Fruit fly (Drosophila melanogaster): Measurements from ENCODE around the gene slp2.

slp2 gene

DNA sequence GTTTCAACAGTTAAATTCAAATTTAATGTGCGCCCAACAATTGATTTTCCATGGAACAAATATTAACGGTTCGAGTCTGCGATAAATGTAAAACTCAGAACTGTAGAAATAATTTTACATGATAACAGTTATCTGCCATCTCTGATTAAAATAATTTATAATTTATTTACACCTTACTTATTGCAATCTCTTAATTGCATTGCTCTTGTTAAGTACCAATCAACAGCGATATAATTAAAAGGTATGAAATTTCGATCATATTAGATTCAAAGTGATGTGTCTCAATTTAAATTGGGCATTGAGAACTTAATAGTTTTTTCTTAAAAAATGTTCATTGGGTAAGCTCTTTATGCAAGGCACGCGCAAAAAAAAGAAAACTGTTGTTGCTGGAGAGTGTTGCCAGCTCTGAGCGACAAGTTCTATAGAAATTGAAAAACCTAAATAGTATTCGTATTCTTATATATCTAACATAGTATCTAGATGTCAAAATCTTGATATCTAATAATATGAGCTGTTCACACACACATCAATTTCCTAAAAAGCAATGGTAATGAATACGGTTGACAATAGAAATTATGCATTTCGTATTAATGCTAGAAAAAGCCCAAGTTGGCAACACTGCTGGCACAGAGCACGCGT is 33.7 kb upstream of the slp2 start (continued):
- peak; percentile 36; the same call in 1 of the 3 replicates for TF ChIP-seq ase (GFP tag; IDR thresholded peaks at IDR 0.05)
- 0 out of 3 replicates have a peak, but pooled peaks have one; percentile 6 for TF ChIP-seq CG11560 (tag; IDR thresholded peaks at IDR 0.05)
- TF ChIP-seq CG43689 (GFP tag; IDR thresholded peaks at IDR 0.05), result peak; percentile 42; the same call in 1 of the 2 replicates
- TF ChIP-seq CkIIα-i1 (GFP tag; IDR thresholded peaks at IDR 0.05), result no peak
- TF ChIP-seq Dek (tag; optimal IDR thresholded peaks at IDR 0.05), result peak; percentile 86
- TF ChIP-seq fd96Cb (tag; optimal IDR thresholded peaks at IDR 0.05), result peak; percentile 64
- TF ChIP-seq wor (GFP tag; IDR thresholded peaks at IDR 0.05), result peak; percentile 38; the same call in 1 of the 2 replicates
- TF ChIP-seq Antp (GFP tag; optimal IDR thresholded peaks at IDR 0.05), result peak; percentile 12
- peak; percentile 12 for TF ChIP-seq MTF-1 (GFP tag; optimal IDR thresholded peaks at IDR 0.05; ENCODE audit: borderline replicate concordance)
- peak; percentile 70 for TF ChIP-seq corto (GFP tag; optimal IDR thresholded peaks at IDR 0.05)
- TF ChIP-seq CG16863 (GFP tag; optimal IDR thresholded peaks at IDR 0.05), result peak; percentile 22
- TF ChIP-seq CG9215 (GFP tag; IDR thresholded peaks at IDR 0.05), result peak; percentile 80
- TF ChIP-seq yki (optimal IDR thresholded peaks at IDR 0.05), result no peak
- TF ChIP-seq Hmr (GFP tag; optimal IDR thresholded peaks at IDR 0.05), result peak; percentile 74
- TF ChIP-seq Scr (GFP tag; IDR thresholded peaks at IDR 0.05; ENCODE audit: partially characterized antibody), result 0 out of 2 replicates have a peak, but pooled peaks have one; percentile 10
- TF ChIP-seq Hey (tag; optimal IDR thresholded peaks at IDR 0.05), result no peak
- TF ChIP-seq zfh1 (GFP tag; IDR thresholded peaks at IDR 0.05), result peak; percentile 62; the same call in 2 of the 3 replicates
- TF ChIP-seq CG16815 (GFP tag; optimal IDR thresholded peaks at IDR 0.05), result peak; percentile 18
- TF ChIP-seq CG7357 (GFP tag; IDR thresholded peaks at IDR 0.05), result peak; percentile 51; the same call in 1 of the 3 replicates
- no peak for TF ChIP-seq cad (GFP tag; optimal IDR thresholded peaks at IDR 0.05)
- no peak for TF ChIP-seq peb (GFP tag; IDR thresholded peaks at IDR 0.05)
- peak; percentile 69 for TF ChIP-seq CTCF (GFP tag; optimal IDR thresholded peaks at IDR 0.05)
- TF ChIP-seq CG3995 (GFP tag; optimal IDR thresholded peaks at IDR 0.05), result peak; percentile 88
- peak; percentile 48; the same call in 2 of the 3 replicates for TF ChIP-seq Aef1 (GFP tag; IDR thresholded peaks at IDR 0.05)
- TF ChIP-seq Adf1 (GFP tag; IDR thresholded peaks at IDR 0.05), result 0 out of 2 replicates have a peak, but pooled peaks have one; percentile 6
- peak; percentile 39 for TF ChIP-seq slp2 (GFP tag; optimal IDR thresholded peaks at IDR 0.05)
- TF ChIP-seq mam (GFP tag; optimal IDR thresholded peaks at IDR 0.05), result peak; percentile 53
- TF ChIP-seq CG2875 (GFP tag; optimal IDR thresholded peaks at IDR 0.05), result peak; percentile 48
- TF ChIP-seq CG11456 (GFP tag; IDR thresholded peaks at IDR 0.05), result peak; percentile 68; the same call in 2 of the 3 replicates
- 0 out of 2 replicates have a peak, but pooled peaks have one; percentile 13 for TF ChIP-seq unc-4 (GFP tag; IDR thresholded peaks at IDR 0.05; ENCODE audit: partially characterized antibody)
- TF ChIP-seq CG31365 (tag; optimal IDR thresholded peaks at IDR 0.05), result peak; percentile 2
- TF ChIP-seq Spps (tag; optimal IDR thresholded peaks at IDR 0.05), result peak; percentile 14
- no peak for TF ChIP-seq Side (GFP tag; optimal IDR thresholded peaks at IDR 0.05)
- TF ChIP-seq Drgx (GFP tag; IDR thresholded peaks at IDR 0.05), result peak; percentile 76
- peak; percentile 27 for TF ChIP-seq CG15269 (tag; optimal IDR thresholded peaks at IDR 0.05)
- peak; percentile 53 for TF ChIP-seq Camta (GFP tag; optimal IDR thresholded peaks at IDR 0.05)
- 0 out of 2 replicates have a peak, but pooled peaks have one; percentile 48 for TF ChIP-seq CG16779 (GFP tag; IDR thresholded peaks at IDR 0.05)
- TF ChIP-seq Ptx1 (GFP tag; IDR thresholded peaks at IDR 0.05), result peak; percentile 76
- TF ChIP-seq CG10147 (GFP tag; optimal IDR thresholded peaks at IDR 0.05), result no peak
- peak; percentile 65 for TF ChIP-seq ranshi (GFP tag; IDR thresholded peaks at IDR 0.05)
- peak; percentile 87 for TF ChIP-seq ci (GFP tag; IDR thresholded peaks at IDR 0.05)
- TF ChIP-seq hkb (optimal IDR thresholded peaks at IDR 0.05), result no peak
- TF ChIP-seq hkb (GFP tag; IDR thresholded peaks at IDR 0.05), result peak; percentile 76
- TF ChIP-seq sens-2 (GFP tag; IDR thresholded peaks at IDR 0.05), result peak; percentile 78
- TF ChIP-seq CG2889 (GFP tag; IDR thresholded peaks at IDR 0.05), result 0 out of 3 replicates have a peak, but pooled peaks have one; percentile 54
- TF ChIP-seq ap (GFP tag; IDR thresholded peaks at IDR 0.05), result peak; percentile 42; the same call in 1 of the 2 replicates
- TF ChIP-seq CG15696 (tag; optimal IDR thresholded peaks at IDR 0.05), result peak; percentile 34
- no peak for TF ChIP-seq dimm (GFP tag; IDR thresholded peaks at IDR 0.05)
- peak; percentile 25; the same call in 2 of the 4 replicates for TF ChIP-seq Gug (GFP tag; IDR thresholded peaks at IDR 0.05)
- peak; percentile 8 for TF ChIP-seq pzg (GFP tag; optimal IDR thresholded peaks at IDR 0.05)
- TF ChIP-seq tx (GFP tag; optimal IDR thresholded peaks at IDR 0.05), result no peak
